Worm (Caenorhabditis elegans) whole organism, L4 larva: ENCODE measurements around the gene pes-9.

Source experiments
- F10B5.3 ChIP-seq: sonication (generic microtip); optimal IDR thresholded peaks from 2 replicates; lab custom pipeline; 2016; ENCODE audit warnings: mild to moderate bottlenecking, missing genetic modification characterization, missing compliant biosample characterization
- F26F4.8 ChIP-seq: fragments of 200-800 bp; sonication (Bioruptor generic); conservative IDR thresholded peaks from 2 replicates; pipeline ENCODE4 v1.3.6; 2022; ENCODE audit warnings: missing genetic modification characterization, missing compliant biosample characterization
- T20F7.1 ChIP-seq: fragments of 200-800 bp; sonication (Bioruptor generic); optimal IDR thresholded peaks from 2 replicates; lab custom pipeline; 2018; ENCODE audit warnings: mild to moderate bottlenecking, missing genetic modification characterization, missing compliant biosample characterization
- T26A8.4 ChIP-seq: fragments of 200-800 bp; sonication (Bioruptor generic); IDR thresholded peaks from 2 replicates; pipeline ENCODE4 v1.3.6; 2022; ENCODE audit warnings: missing genetic modification characterization, missing compliant biosample characterization
- Y48G9A.11 ChIP-seq: fragments of 200-800 bp; sonication (Bioruptor generic); IDR thresholded peaks from 2 replicates; pipeline ENCODE4 v1.3.6; 2022; ENCODE audit warnings: missing genetic modification reagents, missing genetic modification characterization, missing compliant biosample characterization
- Y75B8A.6 ChIP-seq: fragments of 200-800 bp; sonication (Bioruptor generic); IDR thresholded peaks from 2 replicates; pipeline ENCODE4 v1.3.6; 2022; ENCODE audit warnings: missing genetic modification reagents, missing genetic modification characterization, missing compliant biosample characterization
- ZK337.2 ChIP-seq: fragments of 200-800 bp; sonication (Bioruptor generic); IDR thresholded peaks from 2 replicates; pipeline ENCODE4 v1.3.6; 2022; ENCODE audit warnings: missing genetic modification reagents, missing genetic modification characterization, missing compliant biosample characterization
- ZK546.5 ChIP-seq, 2 experiments: sonication (generic microtip); optimal IDR thresholded peaks; 2 replicates each; lab custom pipeline; 2017; ENCODE audit warnings: missing biosample characterization in 2 of 2, missing genetic modification characterization in 2 of 2
- ama-1 ChIP-seq: fragments of 150-350 bp; optimal IDR thresholded peaks from 2 replicates; lab custom pipeline; 2014; ENCODE audit warnings: inconsistent platforms, mixed read lengths
- attf-4 ChIP-seq: sonication (generic microtip); optimal IDR thresholded peaks from 3 replicates; lab custom pipeline; 2017; ENCODE audit warnings: missing biosample characterization, missing genetic modification characterization
- ces-1 ChIP-seq: fragments of 150-350 bp; sonication (generic microtip); optimal IDR thresholded peaks from 4 replicates; lab custom pipeline; 2014; ENCODE audit warnings: missing biosample characterization, missing genetic modification reagents, missing genetic modification characterization
- cey-2 ChIP-seq: sonication (generic microtip); optimal IDR thresholded peaks from 3 replicates; lab custom pipeline; 2017; ENCODE audit warnings: missing genetic modification characterization, mild to moderate bottlenecking, missing compliant biosample characterization, antibody characterized with exemption, borderline replicate concordance; ENCODE audit not compliant: insufficient read depth
- daf-19 ChIP-seq: fragments of 200-800 bp; sonication (Bioruptor generic); conservative IDR thresholded peaks from 2 replicates; pipeline ENCODE4 v1.3.6; 2022; ENCODE audit warnings: missing genetic modification characterization, missing compliant biosample characterization
- dpl-1 ChIP-seq: fragments of 150-350 bp; optimal IDR thresholded peaks from 2 replicates; lab custom pipeline; 2014; ENCODE audit warnings: missing biosample characterization, missing genetic modification reagents, missing genetic modification characterization
- duxl-1 ChIP-seq: sonication (generic microtip); optimal IDR thresholded peaks from 2 replicates; lab custom pipeline; 2016; ENCODE audit warnings: mild to moderate bottlenecking, missing genetic modification characterization, moderate library complexity, missing compliant biosample characterization; ENCODE audit not compliant: poor library complexity
- dve-1 ChIP-seq: sonication (generic microtip); optimal IDR thresholded peaks from 2 replicates; lab custom pipeline; 2017; ENCODE audit warnings: antibody characterized with exemption, mild to moderate bottlenecking, missing genetic modification characterization, missing compliant biosample characterization; ENCODE audit not compliant: insufficient read depth
- egl-27 ChIP-seq: sonication (generic microtip); optimal IDR thresholded peaks from 3 replicates; lab custom pipeline; 2017; ENCODE audit warnings: missing biosample characterization, missing genetic modification reagents, missing genetic modification characterization
- fkh-10 ChIP-seq: fragments of 150-350 bp; optimal IDR thresholded peaks from 2 replicates; lab custom pipeline; 2014; ENCODE audit warnings: missing biosample characterization, missing genetic modification reagents, missing genetic modification characterization
- fos-1 ChIP-seq: fragments of 150-350 bp; optimal IDR thresholded peaks from 2 replicates; lab custom pipeline; 2014; ENCODE audit warnings: missing biosample characterization, missing genetic modification characterization
- gei-8 ChIP-seq: fragments of 200-800 bp; sonication (Bioruptor generic); optimal IDR thresholded peaks from 2 replicates; lab custom pipeline; 2018; ENCODE audit warnings: mild to moderate bottlenecking, missing genetic modification characterization, missing compliant biosample characterization
- hlh-11 ChIP-seq: fragments of 200-800 bp; sonication (Bioruptor generic); optimal IDR thresholded peaks from 2 replicates; lab custom pipeline; 2018; ENCODE audit warnings: mild to moderate bottlenecking, missing genetic modification characterization, missing compliant biosample characterization
- hlh-30 ChIP-seq: sonication (generic microtip); optimal IDR thresholded peaks from 2 replicates; lab custom pipeline; 2017; ENCODE audit warnings: antibody characterized with exemption, mild to moderate bottlenecking, missing genetic modification characterization, missing compliant biosample characterization; ENCODE audit not compliant: insufficient read depth
- jun-1 ChIP-seq: fragments of 150-350 bp; optimal IDR thresholded peaks from 2 replicates; lab custom pipeline; 2014; ENCODE audit warnings: missing biosample characterization, missing genetic modification reagents, missing genetic modification characterization
- lim-7 ChIP-seq: fragments of 200-800 bp; sonication (Bioruptor generic); IDR thresholded peaks from 2 replicates; pipeline ENCODE4 v1.3.6; 2022; ENCODE audit warnings: missing genetic modification characterization, missing compliant biosample characterization
- lin-15B ChIP-seq: fragments of 150-350 bp; sonication (generic microtip); optimal IDR thresholded peaks from 3 replicates; lab custom pipeline; 2014; ENCODE audit warnings: missing biosample characterization, missing genetic modification characterization
- lin-29 ChIP-seq: fragments of 200-800 bp; sonication (Bioruptor generic); IDR thresholded peaks from 2 replicates; pipeline ENCODE4 v1.3.6; 2022; ENCODE audit warnings: missing genetic modification reagents, missing genetic modification characterization, missing compliant biosample characterization
- mep-1 ChIP-seq: fragments of 150-350 bp; sonication (generic microtip); optimal IDR thresholded peaks from 3 replicates; lab custom pipeline; 2014; ENCODE audit warnings: missing biosample characterization, missing genetic modification characterization
- mes-2 ChIP-seq: sonication (generic microtip); optimal IDR thresholded peaks from 2 replicates; lab custom pipeline; 2016; ENCODE audit warnings: missing genotype, mild to moderate bottlenecking, missing genetic modification characterization, missing compliant biosample characterization; ENCODE audit not compliant: poor library complexity, severe bottlenecking
- mxl-3 ChIP-seq: fragments of 200-800 bp; sonication (Bioruptor generic); optimal IDR thresholded peaks from 2 replicates; lab custom pipeline; 2018; ENCODE audit warnings: mild to moderate bottlenecking, missing genetic modification characterization, missing compliant biosample characterization
- nhr-102 ChIP-seq: sonication (generic microtip); optimal IDR thresholded peaks from 2 replicates; lab custom pipeline; 2016; ENCODE audit warnings: mild to moderate bottlenecking, missing genetic modification characterization, moderate library complexity, missing compliant biosample characterization
- nhr-11 ChIP-seq: fragments of 150-350 bp; optimal IDR thresholded peaks from 2 replicates; lab custom pipeline; 2014; ENCODE audit warnings: missing biosample characterization, missing genetic modification characterization
- nhr-111 ChIP-seq: fragments of 200-800 bp; sonication (Bioruptor generic); optimal IDR thresholded peaks from 2 replicates; lab custom pipeline; 2018; ENCODE audit warnings: mild to moderate bottlenecking, missing genetic modification characterization, missing compliant biosample characterization
- nhr-237 ChIP-seq: sonication (generic microtip); optimal IDR thresholded peaks from 2 replicates; lab custom pipeline; 2017; ENCODE audit warnings: missing biosample characterization, missing genetic modification characterization
- nhr-25 ChIP-seq: sonication (generic microtip); optimal IDR thresholded peaks from 2 replicates; lab custom pipeline; 2017; ENCODE audit warnings: missing genetic modification characterization, mild to moderate bottlenecking, missing compliant biosample characterization, antibody characterized with exemption, moderate library complexity, borderline replicate concordance; ENCODE audit not compliant: insufficient read depth
- nhr-28 ChIP-seq: fragments of 150-350 bp; optimal IDR thresholded peaks from 2 replicates; lab custom pipeline; 2014; ENCODE audit warnings: missing biosample characterization, missing genetic modification characterization
- nhr-42 ChIP-seq: fragments of 200-800 bp; sonication (Bioruptor generic); IDR thresholded peaks from 2 replicates; pipeline ENCODE4 v1.3.6; 2022; ENCODE audit warnings: missing genetic modification characterization, missing compliant biosample characterization
- nhr-6 ChIP-seq: fragments of 150-350 bp; optimal IDR thresholded peaks from 2 replicates; lab custom pipeline; 2014; ENCODE audit warnings: missing biosample characterization, missing genetic modification characterization
- nhr-76 ChIP-seq: fragments of 150-350 bp; optimal IDR thresholded peaks from 2 replicates; lab custom pipeline; 2014; ENCODE audit warnings: missing biosample characterization, missing genetic modification characterization
- nhr-77 ChIP-seq: fragments of 150-350 bp; optimal IDR thresholded peaks from 2 replicates; lab custom pipeline; 2014; ENCODE audit warnings: missing biosample characterization, missing genetic modification characterization
- pha-4 ChIP-seq, 2 experiments: fragments of 150-350 bp in 1 of 2; fragments of 200-800 bp in 1 of 2; sonication (Bioruptor generic) in 1 of 2; IDR thresholded peaks in 1 of 2; optimal IDR thresholded peaks in 1 of 2; 2 replicates each; pipeline versions ENCODE4 v1.3.6 to Lab custom; 2014 to 2022; ENCODE audit warnings: missing genetic modification characterization in 2 of 2, missing genetic modification reagents in 2 of 2, missing biosample characterization in 1 of 2, missing compliant biosample characterization in 1 of 2
- pqm-1 ChIP-seq: sonication (generic microtip); optimal IDR thresholded peaks from 2 replicates; lab custom pipeline; 2017; ENCODE audit warnings: missing biosample characterization, missing genetic modification characterization
- rbr-2 ChIP-seq: sonication (generic microtip); optimal IDR thresholded peaks from 2 replicates; lab custom pipeline; 2016; ENCODE audit warnings: missing genotype, missing genetic modification characterization, missing compliant biosample characterization
- saeg-2 ChIP-seq: fragments of 200-800 bp; sonication (Bioruptor generic); IDR thresholded peaks from 2 replicates; pipeline ENCODE4 v1.3.6; 2022; ENCODE audit warnings: missing genetic modification reagents, missing genetic modification characterization, missing compliant biosample characterization
- tra-1 ChIP-seq: fragments of 200-800 bp; sonication (Bioruptor generic); IDR thresholded peaks from 2 replicates; pipeline ENCODE4 v1.3.6; 2022; ENCODE audit warnings: missing genetic modification reagents, missing genetic modification characterization, missing compliant biosample characterization
- unc-130 ChIP-seq: sonication (generic microtip); optimal IDR thresholded peaks from 2 replicates; lab custom pipeline; 2016; ENCODE audit warnings: missing genetic modification reagents, missing genetic modification characterization, missing compliant biosample characterization
- unc-62 ChIP-seq, 3 experiments: fragments of 150-350 bp in 1 of 3; sonication (generic microtip); optimal IDR thresholded peaks in 2 of 3; peaks in 1 of 3; 1 replicate in 1 of 3; 2 replicates in 2 of 3; lab custom pipeline; 2014 to 2017; ENCODE audit warnings: missing biosample characterization in 3 of 3, missing genetic modification characterization in 3 of 3, missing genetic modification reagents in 3 of 3, missing genotype in 1 of 3
- zip-2 ChIP-seq: fragments of 150-350 bp; optimal IDR thresholded peaks from 2 replicates; lab custom pipeline; 2014; ENCODE audit warnings: missing biosample characterization, missing genetic modification characterization
- ztf-11 ChIP-seq: fragments of 150-350 bp; optimal IDR thresholded peaks from 2 replicates; lab custom pipeline; 2014; ENCODE audit warnings: missing biosample characterization, missing genetic modification characterization

The pes-9 gene

ce11 chrV:14599972-14600371 is 3.1 kb upstream of the pes-9 start, which contains the start of gene glb-22:
glb-22 (plus strand) TSS chrV:14600272.
- TF ChIP-seq fkh-10 (GFP tag; lab: Kevin White, UChicago) = no peak
- no peak for TF ChIP-seq nhr-11 (tag; lab: Kevin White, UChicago)
- TF ChIP-seq Y48G9A.11 (GFP tag; lab: Robert Waterston, UW) = no peak
- TF ChIP-seq duxl-1 (tag; lab: Kevin White, UChicago) = no peak
- no peak for TF ChIP-seq T26A8.4 (GFP tag; lab: Robert Waterston, UW)
- TF ChIP-seq ZK546.5 (tag; optimal IDR thresholded peaks at IDR 0.05; lab: Kevin White, UChicago) = no peak
- TF ChIP-seq nhr-102 = no peak
- TF ChIP-seq lin-15B = no peak
- TF ChIP-seq F10B5.3 (tag; lab: Kevin White, UChicago) = no peak
- TF ChIP-seq T20F7.1 (GFP tag; lab: Kevin White, UChicago) = no peak
- TF ChIP-seq hlh-30 = no peak
- TF ChIP-seq mxl-3 = no peak
- TF ChIP-seq jun-1 (tag; lab: Kevin White, UChicago) = no peak
- TF ChIP-seq tra-1 (GFP tag; lab: Robert Waterston, UW) = no peak
- TF ChIP-seq fos-1 = no peak
- no peak for TF ChIP-seq cey-2 (tag; lab: Kevin White, UChicago)

- TF ChIP-seq fos-1 = no peak
- no peak for TF ChIP-seq ZK337.2 (GFP tag; lab: Robert Waterston, UW)
- peak; percentile 71 for TF ChIP-seq mes-2 (tag; lab: Kevin White, UChicago)
- TF ChIP-seq Y48G9A.11 (GFP tag; lab: Robert Waterston, UW) = no peak
- TF ChIP-seq nhr-42 (GFP tag; lab: Robert Waterston, UW) = no peak
- TF ChIP-seq nhr-77 (tag; lab: Kevin White, UChicago) = no peak
- TF ChIP-seq ama-1 (lab: Kevin White, UChicago) = no peak
- peak; percentile 48 for TF ChIP-seq nhr-28 (tag; lab: Kevin White, UChicago)
- no peak for TF ChIP-seq nhr-111 (GFP tag; lab: Kevin White, UChicago)
- no peak for TF ChIP-seq saeg-2
- TF ChIP-seq ZK546.5 (tag; optimal IDR thresholded peaks at IDR 0.05; lab: Kevin White, UChicago) = no peak
- TF ChIP-seq dve-1 = peak; percentile 21
- TF ChIP-seq duxl-1 (tag; lab: Kevin White, UChicago) = no peak
- no peak for TF ChIP-seq F26F4.8
- no peak for TF ChIP-seq egl-27 (tag; lab: Kevin White, UChicago)
- TF ChIP-seq hlh-11 (tag; lab: Kevin White, UChicago) = peak; percentile 52
- TF ChIP-seq pha-4 (GFP tag; IDR thresholded peaks at IDR 0.05; lab: Robert Waterston, UW) = no peak
- TF ChIP-seq pha-4 (tag; optimal IDR thresholded peaks at IDR 0.05; lab: Kevin White, UChicago) = peak; percentile 22
- TF ChIP-seq hlh-30 = peak; percentile 35
- TF ChIP-seq Y75B8A.6 = no peak
- peak; percentile 33 for TF ChIP-seq mep-1
- TF ChIP-seq unc-130 (GFP tag; lab: Kevin White, UChicago) = no peak
- TF ChIP-seq F10B5.3 (tag; lab: Kevin White, UChicago) = no peak
- TF ChIP-seq attf-4 (tag; lab: Kevin White, UChicago) = no peak
- TF ChIP-seq nhr-6 (tag; lab: Kevin White, UChicago) = peak; percentile 75
- peak; percentile 1 for TF ChIP-seq rbr-2
- no peak for TF ChIP-seq zip-2 (tag; lab: Kevin White, UChicago)
- peak; percentile 3 for TF ChIP-seq pqm-1 (tag; lab: Kevin White, UChicago)
- TF ChIP-seq gei-8 (GFP tag; lab: Kevin White, UChicago) = no peak
- TF ChIP-seq ztf-11 (tag; lab: Kevin White, UChicago) = no peak
- TF ChIP-seq dpl-1 (GFP tag; lab: Kevin White, UChicago) = peak; percentile 24
- no peak for TF ChIP-seq lim-7 (GFP tag; lab: Robert Waterston, UW)
- peak in 1 of 2 experiments; percentile 99 for TF ChIP-seq unc-62 (GFP tag; optimal IDR thresholded peaks at IDR 0.05 in 1 of 2; lab: Kevin White, UChicago)
- TF ChIP-seq unc-62 (tag; optimal IDR thresholded peaks at IDR 0.05; lab: Kevin White, UChicago) = no peak
- TF ChIP-seq lin-29 (GFP tag; lab: Robert Waterston, UW) = no peak
- TF ChIP-seq daf-19 (GFP tag; lab: Robert Waterston, UW) = no peak
- TF ChIP-seq nhr-76 (tag; lab: Kevin White, UChicago) = no peak
- TF ChIP-seq ces-1 = no peak
- TF ChIP-seq nhr-237 (tag; lab: Kevin White, UChicago) = no peak
- TF ChIP-seq nhr-25 (tag; lab: Kevin White, UChicago) = no peak
These were observed 899 bp upstream of the pes-9 start, which contains the start of gene R11H6.2 for ce11 chrV:14597681-14598184. R11H6.2 (plus strand) TSS chrV:14598006.
